Fruit fly (Drosophila melanogaster) whole organism, embryonic: ENCODE data around the gene Wsck.
A peak's percentile ranks its signal among the peaks of the same experiment; 100 is the strongest.

Source experiments
- Ada2b ChIP-seq: fragments of 200-800 bp; sonication (Bioruptor generic); IDR thresholded peaks from 2 replicates; pipeline ENCODE4 v1.3.6; 2022; ENCODE audit warnings: missing biosample characterization, missing genetic modification characterization
- B-H1 ChIP-seq: fragments of 200-800 bp; sonication (Bioruptor generic); IDR thresholded peaks from 3 replicates; pipeline ENCODE4 v1.3.6; 2022; ENCODE audit warnings: missing biosample characterization, missing genetic modification characterization
- Bteb2 ChIP-seq: fragments of 200-800 bp; sonication (Bioruptor generic); optimal IDR thresholded peaks from 2 replicates; lab custom pipeline; 2016; ENCODE audit warnings: missing biosample characterization, missing genetic modification characterization
- C15 ChIP-seq: fragments of 200-800 bp; sonication (Bioruptor generic); IDR thresholded peaks from 3 replicates; pipeline ENCODE4 v1.3.6; 2022; ENCODE audit warnings: missing biosample characterization, missing genetic modification characterization
- CG10366 ChIP-seq: fragments of 200-800 bp; sonication (Bioruptor generic); IDR thresholded peaks from 2 replicates; pipeline ENCODE4 v1.3.6; 2022; ENCODE audit warnings: missing biosample characterization, missing genetic modification characterization
- CG11398 ChIP-seq: fragments of 200-800 bp; sonication (Bioruptor generic); optimal IDR thresholded peaks from 2 replicates; lab custom pipeline; 2016; ENCODE audit warnings: missing biosample characterization, missing genetic modification characterization
- CG15601 ChIP-seq: fragments of 200-800 bp; sonication (Bioruptor generic); optimal IDR thresholded peaks from 3 replicates; lab custom pipeline; 2019; ENCODE audit warnings: missing biosample characterization, mild to moderate bottlenecking, missing genetic modification characterization, moderate library complexity
- CG17359 ChIP-seq: fragments of 200-800 bp; sonication (Bioruptor generic); optimal IDR thresholded peaks from 3 replicates; lab custom pipeline; 2018; ENCODE audit warnings: missing biosample characterization, mild to moderate bottlenecking, missing genetic modification characterization, moderate library complexity
- CG2116 ChIP-seq: fragments of 200-800 bp; sonication (Bioruptor generic); optimal IDR thresholded peaks from 3 replicates; lab custom pipeline; 2018; ENCODE audit warnings: missing biosample characterization, mild to moderate bottlenecking, missing genetic modification characterization
- CG31365 ChIP-seq: fragments of 200-800 bp; sonication (Bioruptor generic); optimal IDR thresholded peaks from 2 replicates; lab custom pipeline; 2018; ENCODE audit warnings: missing biosample characterization, mild to moderate bottlenecking, missing genetic modification characterization
- CG4820 ChIP-seq: fragments of 200-800 bp; sonication (Bioruptor generic); optimal IDR thresholded peaks from 3 replicates; lab custom pipeline; 2016; ENCODE audit warnings: missing biosample characterization, missing genetic modification characterization
- CG5180 ChIP-seq: fragments of 200-800 bp; sonication (Bioruptor generic); optimal IDR thresholded peaks from 3 replicates; lab custom pipeline; 2017; ENCODE audit warnings: missing biosample characterization, missing genetic modification characterization, mild to moderate bottlenecking, moderate library complexity, missing genetic modification reagents
- CG6854 ChIP-seq: fragments of 200-800 bp; sonication (Bioruptor generic); optimal IDR thresholded peaks from 3 replicates; lab custom pipeline; 2017; ENCODE audit warnings: missing biosample characterization, mild to moderate bottlenecking, missing genetic modification characterization
- CG7556 ChIP-seq: fragments of 200-800 bp; sonication (Bioruptor generic); optimal IDR thresholded peaks from 2 replicates; lab custom pipeline; 2017; ENCODE audit warnings: missing biosample characterization, mild to moderate bottlenecking, missing genetic modification characterization
- CG7839 ChIP-seq: fragments of 200-800 bp; sonication (Bioruptor generic); optimal IDR thresholded peaks from 3 replicates; lab custom pipeline; 2018; ENCODE audit warnings: missing biosample characterization, mild to moderate bottlenecking, missing genetic modification characterization, moderate library complexity
- CG9609 ChIP-seq: fragments of 200-800 bp; sonication (Bioruptor generic); optimal IDR thresholded peaks from 3 replicates; lab custom pipeline; 2016; ENCODE audit warnings: missing biosample characterization, missing genetic modification characterization
- CoRest ChIP-seq: fragments of 200-800 bp; sonication (Bioruptor generic); optimal IDR thresholded peaks from 3 replicates; lab custom pipeline; 2018; ENCODE audit warnings: missing biosample characterization, mild to moderate bottlenecking, missing genetic modification characterization, moderate library complexity
- D19A ChIP-seq: fragments of 200-800 bp; optimal IDR thresholded peaks from 3 replicates; lab custom pipeline; 2019; ENCODE audit warnings: missing biosample characterization, mild to moderate bottlenecking, missing genetic modification characterization, moderate library complexity
- Doc3 ChIP-seq: fragments of 200-800 bp; sonication (Bioruptor generic); IDR thresholded peaks from 3 replicates; pipeline ENCODE4 v1.3.6; 2022; ENCODE audit warnings: missing biosample characterization, missing genetic modification characterization; ENCODE audit not compliant: partially characterized antibody
- Gsc ChIP-seq: fragments of 200-800 bp; sonication (Bioruptor generic); IDR thresholded peaks from 2 replicates; pipeline ENCODE4 v1.3.6; 2022; ENCODE audit warnings: missing biosample characterization, missing genetic modification characterization
- HLH54F ChIP-seq: fragments of 200-800 bp; sonication (Bioruptor generic); optimal IDR thresholded peaks from 3 replicates; lab custom pipeline; 2016; ENCODE audit warnings: missing biosample characterization, missing genetic modification characterization
- Max ChIP-seq: fragments of 200-800 bp; sonication (Bioruptor generic); optimal IDR thresholded peaks from 2 replicates; lab custom pipeline; 2016; ENCODE audit warnings: missing biosample characterization, mild to moderate bottlenecking, missing genetic modification characterization
- Nf-YA ChIP-seq: fragments of 200-800 bp; sonication (Bioruptor generic); IDR thresholded peaks from 2 replicates; pipeline ENCODE4 v1.3.6; 2022; ENCODE audit warnings: missing biosample characterization, missing genetic modification characterization
- Oli ChIP-seq: fragments of 200-800 bp; sonication (Bioruptor generic); optimal IDR thresholded peaks from 2 replicates; lab custom pipeline; 2018; ENCODE audit warnings: missing biosample characterization, mild to moderate bottlenecking, missing genetic modification characterization, moderate library complexity
- Pdp1 ChIP-seq, 2 experiments: fragments of 200-800 bp; sonication (Bioruptor generic); optimal IDR thresholded peaks; 3 replicates each; lab custom pipeline; 2016; ENCODE audit warnings: missing biosample characterization in 2 of 2, missing genetic modification characterization in 2 of 2, mild to moderate bottlenecking in 1 of 2, moderate library complexity in 1 of 2
- Ptx1 ChIP-seq: fragments of 200-800 bp; sonication (Bioruptor generic); IDR thresholded peaks from 2 replicates; pipeline ENCODE4 v1.3.6; 2022; ENCODE audit warnings: missing biosample characterization, missing genetic modification characterization
- Sry-δ ChIP-seq: fragments of 200-800 bp; sonication (Bioruptor generic); optimal IDR thresholded peaks from 2 replicates; lab custom pipeline; 2016; ENCODE audit warnings: missing biosample characterization, missing genetic modification characterization
- Tbp ChIP-seq: fragments of >200 bp; optimal IDR thresholded peaks from 2 replicates; lab custom pipeline; 2018; ENCODE audit warnings: missing biosample characterization, missing genetic modification characterization
- al ChIP-seq: fragments of 200-800 bp; sonication (Bioruptor generic); IDR thresholded peaks from 2 replicates; pipeline ENCODE4 v1.3.6; 2022; ENCODE audit warnings: missing biosample characterization, missing genetic modification characterization
- ato ChIP-seq: fragments of 200-800 bp; sonication (Bioruptor generic); IDR thresholded peaks from 2 replicates; pipeline ENCODE4 v1.3.6; 2022; ENCODE audit warnings: missing biosample characterization, missing genetic modification characterization; ENCODE audit not compliant: partially characterized antibody
- bsh ChIP-seq, 2 experiments: fragments of 200-800 bp; sonication (Bioruptor generic); optimal IDR thresholded peaks; 2 replicates each; lab custom pipeline; 2017 to 2018; ENCODE audit warnings: mild to moderate bottlenecking in 2 of 2, missing biosample characterization in 2 of 2, missing genetic modification characterization in 2 of 2, moderate library complexity in 1 of 2
- chif ChIP-seq, 2 experiments: fragments of 200-800 bp; sonication (Bioruptor generic); optimal IDR thresholded peaks; 3 replicates each; lab custom pipeline; 2016; ENCODE audit warnings: missing biosample characterization in 2 of 2, missing genetic modification characterization in 2 of 2
- corto ChIP-seq: fragments of 200-800 bp; sonication (Bioruptor generic); optimal IDR thresholded peaks from 2 replicates; lab custom pipeline; 2016; ENCODE audit warnings: missing biosample characterization, mild to moderate bottlenecking, missing genetic modification characterization, moderate library complexity
- fd102C ChIP-seq: fragments of 200-800 bp; sonication (Bioruptor generic); optimal IDR thresholded peaks from 2 replicates; lab custom pipeline; 2018; ENCODE audit warnings: missing biosample characterization, mild to moderate bottlenecking, missing genetic modification characterization, moderate library complexity
- fd3F ChIP-seq: fragments of 200-800 bp; sonication (Bioruptor generic); optimal IDR thresholded peaks from 2 replicates; lab custom pipeline; 2018; ENCODE audit warnings: missing biosample characterization, mild to moderate bottlenecking, missing genetic modification characterization, moderate library complexity
- grau ChIP-seq: fragments of 200-800 bp; optimal IDR thresholded peaks from 3 replicates; lab custom pipeline; 2019; ENCODE audit warnings: missing biosample characterization, mild to moderate bottlenecking, missing genetic modification characterization, moderate library complexity
- grn ChIP-seq: fragments of 200-800 bp; sonication (Bioruptor generic); optimal IDR thresholded peaks from 3 replicates; lab custom pipeline; 2017; ENCODE audit warnings: missing biosample characterization, missing genetic modification characterization
- her ChIP-seq: fragments of 200-800 bp; sonication (Bioruptor generic); optimal IDR thresholded peaks from 2 replicates; lab custom pipeline; 2016; ENCODE audit warnings: missing biosample characterization, missing genetic modification characterization
- ind ChIP-seq: fragments of 200-800 bp; sonication (Bioruptor generic); optimal IDR thresholded peaks from 3 replicates; lab custom pipeline; 2016; ENCODE audit warnings: missing biosample characterization, missing genetic modification characterization
- jing ChIP-seq: fragments of 200-800 bp; sonication (Bioruptor generic); optimal IDR thresholded peaks from 2 replicates; lab custom pipeline; 2018; ENCODE audit warnings: missing biosample characterization, mild to moderate bottlenecking, missing genetic modification characterization
- lab ChIP-seq: fragments of 200-800 bp; sonication (Bioruptor generic); optimal IDR thresholded peaks from 3 replicates; lab custom pipeline; 2017; ENCODE audit warnings: missing biosample characterization, missing genetic modification characterization, mild to moderate bottlenecking, moderate library complexity, missing genetic modification reagents
- maf-S ChIP-seq: fragments of 200-800 bp; sonication (Bioruptor generic); optimal IDR thresholded peaks from 2 replicates; lab custom pipeline; 2016; ENCODE audit warnings: missing biosample characterization, missing genetic modification characterization
- nau ChIP-seq: fragments of 200-800 bp; sonication (Bioruptor generic); optimal IDR thresholded peaks from 3 replicates; lab custom pipeline; 2017; ENCODE audit warnings: missing biosample characterization, mild to moderate bottlenecking, missing genetic modification characterization, missing genetic modification reagents
- nmo ChIP-seq: fragments of 200-800 bp; sonication (Bioruptor generic); optimal IDR thresholded peaks from 2 replicates; lab custom pipeline; 2018; ENCODE audit warnings: missing biosample characterization, mild to moderate bottlenecking, missing genetic modification characterization, moderate library complexity
- p53 ChIP-seq: fragments of 200-800 bp; sonication (Bioruptor generic); optimal IDR thresholded peaks from 2 replicates; lab custom pipeline; 2016; ENCODE audit warnings: missing biosample characterization, missing genetic modification characterization
- sd ChIP-seq: fragments of 200-800 bp; sonication (Bioruptor generic); optimal IDR thresholded peaks from 3 replicates; lab custom pipeline; 2018; ENCODE audit warnings: missing biosample characterization, mild to moderate bottlenecking, missing genetic modification characterization, moderate library complexity
- shn ChIP-seq: fragments of 200-800 bp; sonication (Bioruptor generic); optimal IDR thresholded peaks from 3 replicates; lab custom pipeline; 2016; ENCODE audit warnings: missing biosample characterization, missing genetic modification characterization
- tin ChIP-seq: fragments of 200-800 bp; sonication (Bioruptor generic); optimal IDR thresholded peaks from 3 replicates; lab custom pipeline; 2016; ENCODE audit warnings: missing biosample characterization, missing genetic modification characterization
- vfl ChIP-seq: fragments of 200-800 bp; sonication (Bioruptor generic); optimal IDR thresholded peaks from 2 replicates; lab custom pipeline; 2016; ENCODE audit warnings: missing biosample characterization, missing genetic modification characterization
- wek ChIP-seq: fragments of 200-800 bp; sonication (Bioruptor generic); optimal IDR thresholded peaks from 3 replicates; lab custom pipeline; 2018; ENCODE audit warnings: missing biosample characterization, mild to moderate bottlenecking, missing genetic modification characterization, moderate library complexity
- zf30C ChIP-seq: fragments of 200-800 bp; sonication (Bioruptor generic); optimal IDR thresholded peaks from 3 replicates; lab custom pipeline; 2018; ENCODE audit warnings: missing biosample characterization, mild to moderate bottlenecking, missing genetic modification characterization
- zfh2 ChIP-seq: fragments of 200-800 bp; sonication (Bioruptor generic); optimal IDR thresholded peaks from 2 replicates; lab custom pipeline; 2016; ENCODE audit warnings: missing biosample characterization, missing genetic modification characterization

Gene Wsck

DNA sequence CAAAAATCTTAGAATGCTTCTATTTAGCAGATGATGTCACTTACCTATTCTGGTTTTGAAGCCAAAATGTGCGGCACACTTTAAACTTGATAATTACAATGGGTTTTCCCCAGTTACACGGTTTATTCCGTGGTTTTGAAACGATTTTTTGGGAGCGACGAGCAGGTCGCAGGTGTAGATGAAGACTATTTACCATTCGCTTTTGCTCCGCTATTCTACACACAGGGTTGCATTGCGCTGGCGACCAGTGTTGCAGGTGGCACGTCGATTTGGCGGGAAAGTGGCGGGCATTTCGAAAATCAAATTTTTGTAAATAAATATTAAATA is 47.2 kb downstream of the Wsck start, which contains the start of gene REPTOR (continued):
- TF ChIP-seq CG10366 (GFP tag; lab: Robert Waterston, UW) (no peak), ind (GFP tag; lab: Kevin White, UChicago) (peak; percentile 4), nmo (GFP tag; lab: Kevin White, UChicago) (peak; percentile 10), shn (GFP tag; lab: Kevin White, UChicago) (no peak), CG11398 (GFP tag; lab: Kevin White, UChicago) (no peak), fd102C (GFP tag; lab: Kevin White, UChicago) (peak; percentile 27), Tbp (GFP tag; lab: Kevin White, UChicago) (no peak), CoRest (tag; lab: Kevin White, UChicago) (peak; percentile 11), sd (tag; lab: Kevin White, UChicago) (peak; percentile 38), Gsc (GFP tag; lab: Robert Waterston, UW) (no peak), Max (GFP tag; lab: Kevin White, UChicago) (peak; percentile 51), jing (GFP tag; lab: Kevin White, UChicago) (no peak), ato (no peak), D19A (tag; lab: Kevin White, UChicago) (peak; percentile 84), tin (GFP tag; lab: Kevin White, UChicago) (peak; percentile 11), CG7839 (tag; lab: Kevin White, UChicago) (peak; percentile 32), CG15601 (peak; percentile 15), zfh2 (GFP tag; lab: Kevin White, UChicago) (no peak), B-H1 (GFP tag; lab: Robert Waterston, UW) (no peak), vfl (GFP tag; lab: Kevin White, UChicago) (no peak), al (GFP tag; lab: Robert Waterston, UW) (no peak), corto (GFP tag; lab: Kevin White, UChicago) (no peak), CG17359 (peak; percentile 42), C15 (GFP tag; lab: Robert Waterston, UW) (no peak), Doc3 (GFP tag; lab: Robert Waterston, UW) (no peak), chif (GFP tag; optimal IDR thresholded peaks at IDR 0.05; lab: Kevin White, UChicago) (no peak), her (GFP tag; lab: Kevin White, UChicago) (peak; percentile 12), Ptx1 (GFP tag; lab: Robert Waterston, UW) (no peak), Sry-δ (GFP tag; lab: Kevin White, UChicago) (peak; percentile 12), maf-S (no peak), CG5180 (peak; percentile 7), zf30C (GFP tag; lab: Kevin White, UChicago) (no peak), Ada2b (GFP tag; lab: Robert Waterston, UW) (no peak), Oli (tag; lab: Kevin White, UChicago) (no peak), HLH54F (no peak), Nf-YA (GFP tag; lab: Robert Waterston, UW) (no peak), lab (GFP tag; lab: Kevin White, UChicago) (peak; percentile 66), CG31365 (tag; lab: Kevin White, UChicago) (peak; percentile 4), Pdp1 (GFP tag; optimal IDR thresholded peaks at IDR 0.05; lab: Kevin White, UChicago) (peak in 1 of 2 experiments; percentile 29), wek (GFP tag; lab: Kevin White, UChicago) (peak; percentile 4), p53 (GFP tag; lab: Kevin White, UChicago) (no peak), CG9609 (GFP tag; lab: Kevin White, UChicago) (no peak), grau (tag; lab: Kevin White, UChicago) (peak; percentile 17), grn (GFP tag; lab: Kevin White, UChicago) (no peak), CG6854 (GFP tag; lab: Kevin White, UChicago) (peak; percentile 38), Bteb2 (GFP tag; lab: Kevin White, UChicago) (no peak), CG2116 (peak; percentile 99), bsh (GFP tag; optimal IDR thresholded peaks at IDR 0.05; lab: Kevin White, UChicago) (no peak), nau (peak; percentile 12), fd3F (GFP tag; lab: Kevin White, UChicago) (no peak), CG4820 (GFP tag; lab: Kevin White, UChicago) (no peak), CG7556 (GFP tag; lab: Kevin White, UChicago) (peak; percentile 35)
